Worm (Caenorhabditis elegans) whole organism, L1 larva: ENCODE results near the gene H39E23.3.

Experiments
- ceh-88 ChIP-seq: fragments of 200-800 bp; sonication (Bioruptor generic); IDR thresholded peaks from 2 replicates; pipeline ENCODE4 v1.3.6; 2022; ENCODE audit warnings: missing genetic modification characterization, missing compliant biosample characterization
- jun-1 ChIP-seq: fragments of 150-350 bp; optimal IDR thresholded peaks from 2 replicates; lab custom pipeline; 2014; ENCODE audit warnings: missing biosample characterization, missing genetic modification reagents, missing genetic modification characterization
- nhr-237 ChIP-seq: fragments of 150-350 bp; optimal IDR thresholded peaks from 2 replicates; lab custom pipeline; 2014; ENCODE audit warnings: missing biosample characterization, missing genetic modification characterization
- nhr-28 ChIP-seq: fragments of 150-350 bp; optimal IDR thresholded peaks from 2 replicates; lab custom pipeline; 2014; ENCODE audit warnings: missing biosample characterization, missing genetic modification characterization
- sox-4 ChIP-seq: sonication (generic microtip); optimal IDR thresholded peaks from 2 replicates; lab custom pipeline; 2016; ENCODE audit warnings: missing genetic modification characterization, missing compliant biosample characterization
- sup-37 ChIP-seq: fragments of 200-800 bp; sonication (Bioruptor generic); optimal IDR thresholded peaks from 2 replicates; lab custom pipeline; 2018; ENCODE audit warnings: mild to moderate bottlenecking, missing genetic modification characterization, missing compliant biosample characterization
- tlp-1 ChIP-seq: fragments of 150-350 bp; optimal IDR thresholded peaks from 2 replicates; lab custom pipeline; 2014; ENCODE audit warnings: missing biosample characterization, missing genetic modification characterization

DNA sequence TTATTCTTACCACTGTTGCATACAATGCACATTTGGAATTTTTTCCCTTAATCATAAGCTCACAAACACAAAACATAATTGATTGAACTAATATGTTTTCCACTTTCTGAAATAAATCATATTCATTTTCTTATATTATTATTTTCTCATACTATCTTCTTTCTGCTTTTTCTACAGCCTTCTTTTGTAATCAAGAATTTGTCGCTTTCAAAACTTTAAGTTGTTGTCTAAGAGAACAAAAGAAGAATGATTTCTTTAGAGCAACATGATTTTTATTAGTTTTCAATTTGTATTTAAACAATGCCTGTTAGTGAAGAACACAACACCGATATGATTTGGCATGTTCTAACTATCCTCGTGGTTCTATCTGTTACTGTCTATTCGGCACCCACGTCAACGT lies 23.6 kb upstream of the H39E23.3 start, which contains the start of gene D1086.7:
- TF ChIP-seq jun-1 (tag; lab: Kevin White, UChicago) (no peak), ceh-88 (GFP tag; lab: Robert Waterston, UW) (no peak), nhr-28 (tag; lab: Kevin White, UChicago) (no peak), sup-37 (no peak), tlp-1 (tag; lab: Kevin White, UChicago) (no peak), nhr-237 (tag; lab: Kevin White, UChicago) (no peak), sox-4 (no peak)
